Worm (Caenorhabditis elegans): Measurements from ENCODE around the gene rbm-7.

Gene rbm-7

DNA sequence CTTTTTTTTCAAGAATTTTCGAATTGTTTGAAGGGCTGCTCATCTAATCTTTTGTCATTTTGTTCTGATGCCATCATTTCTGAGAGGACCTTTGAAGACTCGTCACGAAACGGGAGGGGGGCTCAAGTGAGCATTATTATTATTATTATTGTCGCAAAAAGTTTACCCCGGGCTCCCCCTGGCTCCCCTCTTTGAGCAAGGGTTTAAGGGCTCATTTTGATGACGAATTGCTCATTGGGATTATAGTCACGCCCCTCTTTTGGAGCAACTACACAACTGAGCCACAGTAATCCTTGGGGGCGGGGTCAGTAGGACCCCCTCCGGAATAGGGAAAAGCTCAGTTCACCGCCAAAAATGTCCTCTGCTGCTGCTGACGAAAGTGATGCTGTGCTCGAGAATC is 10.6 kb upstream of the rbm-7 start, which contains the start of gene unc-25:
Gene unc-25 (plus strand): TSS at position 345 of the 400 bp plus-strand sequence.
- peak; percentile 22; the same call in 1 of the 2 replicates for TF ChIP-seq mab-9 (GFP tag; IDR thresholded peaks at IDR 0.05)
- TF ChIP-seq jun-1 (tag; optimal IDR thresholded peaks at IDR 0.05): no peak
- peak; percentile 53 for TF ChIP-seq fkh-10 (GFP tag; optimal IDR thresholded peaks at IDR 0.05)
- TF ChIP-seq unc-98 (GFP tag; IDR thresholded peaks at IDR 0.05): no peak

DNA sequence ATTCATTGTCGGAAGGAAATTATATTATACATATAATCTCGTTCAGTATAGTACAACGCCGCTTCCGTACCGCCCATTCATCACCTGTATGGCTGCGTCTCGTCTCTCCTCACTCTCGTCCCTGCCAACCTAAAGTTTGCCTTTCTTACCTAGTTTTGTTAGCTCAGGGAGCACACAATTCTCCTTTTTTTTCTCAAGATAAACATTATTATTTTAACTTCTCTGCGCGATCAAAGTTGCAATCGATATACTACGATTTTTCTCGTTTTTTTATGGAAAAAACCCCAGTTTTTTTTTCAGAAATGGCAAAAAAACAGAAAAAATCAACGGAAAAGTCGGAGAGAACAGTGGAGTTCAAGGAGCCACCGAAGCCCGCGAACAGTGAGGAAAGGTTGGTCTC is 2.8 kb upstream of the rbm-7 start, which contains the start of gene epg-3:
Gene epg-3 (plus strand): TSS at position 301 of the 400 bp plus-strand sequence.
- TF ChIP-seq nhr-71 (tag; optimal IDR thresholded peaks at IDR 0.05): no peak

DNA sequence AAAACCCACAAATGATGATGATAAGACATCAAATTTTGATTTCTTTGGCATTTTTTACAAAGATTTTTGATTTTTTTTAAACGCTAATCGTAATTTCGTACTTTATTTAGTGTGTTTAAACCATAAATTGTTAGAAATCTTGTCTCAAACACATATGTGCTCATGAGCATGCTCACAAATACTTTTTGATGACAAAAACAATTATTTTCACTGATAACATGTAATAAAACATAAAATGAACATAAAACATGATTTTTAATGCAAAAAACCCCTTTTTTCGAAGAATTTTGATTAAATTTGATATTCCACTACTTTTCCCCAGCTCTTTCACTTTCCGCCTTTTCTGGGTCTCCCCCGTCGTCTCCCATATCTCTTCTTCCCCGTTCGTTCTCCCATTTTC is 1.1 kb upstream of the rbm-7 start:
- TF ChIP-seq jun-1 (tag; optimal IDR thresholded peaks at IDR 0.05): no peak
- TF ChIP-seq blmp-1 (tag; optimal IDR thresholded peaks at IDR 0.05): peak; percentile 56
- no peak for TF ChIP-seq isw-1 (GFP tag; IDR thresholded peaks at IDR 0.05)
- TF ChIP-seq rnt-1 (tag; optimal IDR thresholded peaks at IDR 0.05): no peak

DNA sequence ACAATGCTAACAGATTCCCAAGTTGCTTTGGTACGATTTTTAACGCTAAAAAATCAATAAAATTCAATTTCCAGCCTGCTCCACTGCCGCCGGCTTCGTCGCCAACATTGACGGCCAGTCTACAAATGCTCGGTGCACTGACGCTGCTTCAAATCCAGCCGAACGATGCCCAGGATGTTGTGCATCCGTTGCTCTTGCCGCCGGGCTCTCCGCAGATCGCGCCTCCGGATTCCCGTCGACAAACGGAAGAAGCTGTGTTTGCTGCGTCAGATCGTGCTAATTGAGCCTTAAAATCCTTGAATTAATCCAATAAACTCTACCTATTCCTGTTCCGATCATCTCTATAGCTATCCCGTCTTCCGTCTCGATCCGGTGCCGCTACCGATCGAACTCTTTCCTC is 559 bp downstream of the rbm-7 start:
- TF ChIP-seq efl-1 (optimal IDR thresholded peaks at IDR 0.05) (no peak), efl-1 (GFP tag; optimal IDR thresholded peaks at IDR 0.05 in 1 of 2) (peak in 1 of 2 experiments; percentile 22), unc-30 (tag; optimal IDR thresholded peaks at IDR 0.05) (no peak), grh-1 (GFP tag; IDR thresholded peaks at IDR 0.05) (0 out of 2 replicates have a peak, but pooled peaks have one; percentile 16)

DNA sequence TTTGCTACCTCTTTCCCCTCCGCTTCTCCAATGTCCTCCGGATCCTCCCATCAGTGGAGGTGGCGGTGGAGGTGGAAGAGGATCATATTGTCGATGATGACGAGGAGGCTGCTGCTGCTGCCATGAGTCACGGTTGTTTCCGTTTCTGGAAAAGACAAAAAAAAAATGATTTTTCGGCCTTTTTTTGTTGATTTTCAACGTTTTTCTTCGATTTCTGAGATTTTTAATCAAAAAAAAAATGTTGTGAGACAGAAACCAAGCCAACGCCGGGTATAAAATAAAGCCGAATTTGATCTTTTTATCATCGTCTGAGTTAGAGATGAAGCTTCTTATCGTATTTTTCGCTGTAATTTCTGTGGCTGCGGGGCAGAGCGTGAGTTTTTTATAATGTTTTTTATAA is 2.1 kb downstream of the rbm-7 start, which contains the start of gene Y37D8A.19:
Gene Y37D8A.19 (plus strand): TSS at position 301 of the 400 bp plus-strand sequence.
- TF ChIP-seq lsy-2 (tag; optimal IDR thresholded peaks at IDR 0.05): no peak
- no peak for TF ChIP-seq C16A3.4 (tag; optimal IDR thresholded peaks at IDR 0.05)
- no peak for TF ChIP-seq nhr-76 (tag; optimal IDR thresholded peaks at IDR 0.05)
- TF ChIP-seq egl-27 (tag; optimal IDR thresholded peaks at IDR 0.05): no peak
- no peak for TF ChIP-seq nhr-90 (tag; optimal IDR thresholded peaks at IDR 0.05; ENCODE audit: poor library complexity)

DNA sequence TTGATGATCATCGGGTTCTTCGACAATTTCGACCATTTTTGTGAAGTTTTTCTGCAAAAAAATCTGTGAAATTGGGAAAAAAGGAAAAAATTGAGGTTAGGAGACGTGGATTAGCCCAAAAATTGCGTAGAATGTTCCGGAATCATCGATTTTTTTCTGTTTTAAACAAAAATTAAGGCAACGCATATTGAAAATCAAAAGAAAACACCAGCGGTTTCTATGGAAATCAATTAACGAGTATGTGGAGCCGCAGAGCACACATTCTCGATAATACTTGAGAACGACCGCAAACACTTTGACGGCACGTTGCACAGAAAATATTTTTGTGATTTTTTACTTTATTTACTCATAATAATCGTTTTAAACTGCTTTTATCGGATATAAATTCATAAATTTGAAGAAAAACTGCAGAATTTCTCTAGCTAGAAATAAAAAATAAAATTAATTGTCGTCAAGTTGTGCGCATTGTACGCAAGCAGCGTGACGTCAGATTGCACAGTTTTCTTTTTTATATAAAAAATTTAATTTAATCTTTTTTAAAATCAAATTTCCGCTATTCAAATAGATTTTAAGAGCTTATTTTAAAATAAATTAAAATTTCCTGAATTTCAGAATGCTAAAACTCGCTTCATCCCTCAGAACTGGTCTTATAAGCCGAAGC is 5.6 kb downstream of the rbm-7 start, which contains the start of the genes npp-25 and mrps-10:
Gene npp-25 (minus strand): TSS at position 51 of the 661 bp plus-strand sequence.
Gene mrps-10 (plus strand): TSS at position 611 of the 661 bp plus-strand sequence.
- TF ChIP-seq nhr-11 (tag; optimal IDR thresholded peaks at IDR 0.05) (no peak), nhr-28 (tag; optimal IDR thresholded peaks at IDR 0.05) (no peak), nhr-47 (tag; optimal IDR thresholded peaks at IDR 0.05) (peak; percentile 53), F16B12.6 (tag; optimal IDR thresholded peaks at IDR 0.05) (peak; percentile 82), fkh-8 (tag; optimal IDR thresholded peaks at IDR 0.05) (peak; percentile 44), tbx-2 (tag; optimal IDR thresholded peaks at IDR 0.05) (peak; percentile 1), ama-1 (optimal IDR thresholded peaks at IDR 0.05) (no peak), unc-86 (tag; optimal IDR thresholded peaks at IDR 0.05) (peak; percentile 7), efl-1 (optimal IDR thresholded peaks at IDR 0.05) (peak; percentile 28 to 57), efl-1 (GFP tag; optimal IDR thresholded peaks at IDR 0.05 in 1 of 2) (peak; percentile 57 to 91), dpl-1 (GFP tag; optimal IDR thresholded peaks at IDR 0.05) (peak; percentile 13 to 51 (median 16)), lin-35 (GFP tag; optimal IDR thresholded peaks at IDR 0.05) (peak; percentile 40 to 43), snu-23 (GFP tag; optimal IDR thresholded peaks at IDR 0.05) (peak; percentile 25), nhr-71 (tag; optimal IDR thresholded peaks at IDR 0.05) (peak; percentile 29), xbp-1 (tag; optimal IDR thresholded peaks at IDR 0.05) (peak; percentile 31), dsc-1 (tag; optimal IDR thresholded peaks at IDR 0.05) (peak; percentile 41), C16A3.4 (tag; optimal IDR thresholded peaks at IDR 0.05) (no peak), swsn-7 (tag; optimal IDR thresholded peaks at IDR 0.05) (peak; percentile 18), mep-1 (tag; optimal IDR thresholded peaks at IDR 0.05) (peak; percentile 28), lsy-2 (tag; optimal IDR thresholded peaks at IDR 0.05) (peak; percentile 44 to 78), unc-30 (tag; optimal IDR thresholded peaks at IDR 0.05) (no peak), blmp-1 (tag; optimal IDR thresholded peaks at IDR 0.05) (peak; percentile 17)
